Worm (Caenorhabditis elegans): Measurements from ENCODE around the gene aipr-1.

Gene aipr-1

ce11 chrII:6594151-6594550 is at the start of gene aipr-1:
Gene aipr-1 (minus strand): TSS chrII:6594251.
- TF ChIP-seq nhr-42 (GFP tag; IDR thresholded peaks at IDR 0.05) (no peak), F26F4.8 (GFP tag; conservative IDR thresholded peaks at IDR 0.05) (no peak), fkh-10 (GFP tag; optimal IDR thresholded peaks at IDR 0.05) (no peak), cey-2 (tag; optimal IDR thresholded peaks at IDR 0.05; ENCODE audit: borderline replicate concordance, insufficient read depth) (no peak), nhr-77 (tag; optimal IDR thresholded peaks at IDR 0.05) (no peak), lin-15B (tag; optimal IDR thresholded peaks at IDR 0.05) (no peak), unc-62 (GFP tag; optimal IDR thresholded peaks at IDR 0.05 in 1 of 2) (no peak), unc-62 (tag; optimal IDR thresholded peaks at IDR 0.05) (no peak), rbr-2 (tag; optimal IDR thresholded peaks at IDR 0.05) (no peak), set-16 (GFP tag; IDR thresholded peaks at IDR 0.05) (no peak), Y5F2A.4 (GFP tag; optimal IDR thresholded peaks at IDR 0.05) (no peak), D1046.2 (GFP tag; IDR thresholded peaks at IDR 0.05) (no peak), madf-5 (GFP tag; IDR thresholded peaks at IDR 0.05) (no peak), Y105C5A.15 (GFP tag; IDR thresholded peaks at IDR 0.05) (no peak), arid-1 (GFP tag; conservative IDR thresholded peaks at IDR 0.05) (no peak), unc-39 (tag; optimal IDR thresholded peaks at IDR 0.05) (no peak), lin-1 (GFP tag; IDR thresholded peaks at IDR 0.05) (no peak), dmd-6 (GFP tag; IDR thresholded peaks at IDR 0.05) (no peak), tra-1 (GFP tag; IDR thresholded peaks at IDR 0.05) (no peak), nhr-48 (tag; optimal IDR thresholded peaks at IDR 0.05) (no peak), daf-8 (GFP tag; IDR thresholded peaks at IDR 0.05) (no peak)

- TF ChIP-seq ztf-11 (tag; optimal IDR thresholded peaks at IDR 0.05) (no peak), aha-1 (tag) (peak; percentile 29), unc-62 (GFP tag; optimal IDR thresholded peaks at IDR 0.05 in 1 of 2) (peak in 1 of 2 experiments; percentile 73), unc-62 (tag; optimal IDR thresholded peaks at IDR 0.05) (no peak), nhr-6 (tag; optimal IDR thresholded peaks at IDR 0.05) (no peak)
Measured at ce11 chrII:6642651-6643167, 48.7 kb upstream of the aipr-1 start, which contains the start of gene T19D12.6. Gene T19D12.6 (minus strand): TSS chrII:6643117.

ce11 chrII:6642180-6642579 is 48.1 kb upstream of the aipr-1 start:
- TF ChIP-seq lin-38 (GFP tag; IDR thresholded peaks at IDR 0.05) (no peak), nhr-28 (tag; optimal IDR thresholded peaks at IDR 0.05) (no peak), daf-19 (GFP tag; conservative IDR thresholded peaks at IDR 0.05) (no peak), pha-4 (GFP tag; IDR thresholded peaks at IDR 0.05) (no peak), pha-4 (tag; optimal IDR thresholded peaks at IDR 0.05) (no peak), ceh-62 (tag; optimal IDR thresholded peaks at IDR 0.05) (no peak), snpc-1.2 (GFP tag; IDR thresholded peaks at IDR 0.05) (no peak), zag-1 (tag; optimal IDR thresholded peaks at IDR 0.05) (no peak)

ce11 chrII:6637854-6638253 is 43.8 kb upstream of the aipr-1 start:
- TF ChIP-seq nhr-25 (tag; optimal IDR thresholded peaks at IDR 0.05; ENCODE audit: borderline replicate concordance, insufficient read depth) (no peak), ceh-28 (tag; optimal IDR thresholded peaks at IDR 0.05) (no peak), mep-1 (tag; optimal IDR thresholded peaks at IDR 0.05) (no peak), unc-62 (GFP tag; optimal IDR thresholded peaks at IDR 0.05 in 1 of 2) (peak in 1 of 2 experiments; percentile 95), unc-62 (tag; optimal IDR thresholded peaks at IDR 0.05) (no peak), lin-1 (GFP tag; IDR thresholded peaks at IDR 0.05) (no peak), ceh-20 (GFP tag; IDR thresholded peaks at IDR 0.05) (no peak), Y48G9A.11 (GFP tag; IDR thresholded peaks at IDR 0.05) (no peak)
